Worm (Caenorhabditis elegans) whole organism, L1 larva: ENCODE data around the gene zip-8.

Source experiments
- C04F5.9 ChIP-seq: sonication (generic microtip); optimal IDR thresholded peaks from 2 replicates; lab custom pipeline; 2016; ENCODE audit warnings: missing genetic modification characterization, missing compliant biosample characterization
- F16B12.6 ChIP-seq: fragments of 150-350 bp; optimal IDR thresholded peaks from 2 replicates; lab custom pipeline; 2014; ENCODE audit warnings: missing biosample characterization, missing genetic modification characterization
- aha-1 ChIP-seq: fragments of 150-350 bp; optimal IDR thresholded peaks from 2 replicates; lab custom pipeline; 2014; ENCODE audit warnings: missing biosample characterization, missing genetic modification characterization
- ceh-8 ChIP-seq: fragments of 200-800 bp; sonication (Bioruptor generic); optimal IDR thresholded peaks from 2 replicates; lab custom pipeline; 2018; ENCODE audit warnings: mild to moderate bottlenecking, missing genetic modification characterization, moderate library complexity, missing compliant biosample characterization
- ceh-82 ChIP-seq, 3 experiments: fragments of 150-350 bp in 1 of 3; sonication (generic microtip) in 2 of 3; optimal IDR thresholded peaks; 2 replicates each; lab custom pipeline; 2014 to 2017; ENCODE audit warnings: missing biosample characterization in 3 of 3, missing genetic modification characterization in 3 of 3
- ces-1 ChIP-seq: fragments of 150-350 bp; optimal IDR thresholded peaks from 2 replicates; lab custom pipeline; 2014; ENCODE audit warnings: missing biosample characterization, missing genetic modification reagents, missing genetic modification characterization
- dsc-1 ChIP-seq: sonication (generic microtip); optimal IDR thresholded peaks from 2 replicates; lab custom pipeline; 2016; ENCODE audit warnings: mild to moderate bottlenecking, missing genetic modification characterization, missing compliant biosample characterization
- efl-1 ChIP-seq, 4 experiments: fragments of 150-350 bp; optimal IDR thresholded peaks in 3 of 4; peaks in 1 of 4; 1 replicate in 1 of 4; 2 replicates in 3 of 4; lab custom pipeline; 2014; ENCODE audit warnings: missing biosample characterization in 2 of 4, missing genetic modification characterization in 2 of 4, missing genetic modification reagents in 2 of 4
- egl-13 ChIP-seq: sonication (generic microtip); optimal IDR thresholded peaks from 2 replicates; lab custom pipeline; 2016; ENCODE audit warnings: missing genotype, missing genetic modification reagents, missing genetic modification characterization, missing compliant biosample characterization
- egl-27 ChIP-seq, 2 experiments: fragments of 150-350 bp in 1 of 2; sonication (generic microtip); optimal IDR thresholded peaks; 3 replicates each; lab custom pipeline; 2017 to 2018; ENCODE audit warnings: missing biosample characterization in 2 of 2, missing genetic modification characterization in 2 of 2, missing genetic modification reagents in 2 of 2
- elt-3 ChIP-seq, 6 experiments: fragments of 150-350 bp in 1 of 6; sonication (generic microtip); optimal IDR thresholded peaks; 2 replicates each; lab custom pipeline; 2017 to 2018; ENCODE audit warnings: missing biosample characterization in 6 of 6, missing genetic modification characterization in 6 of 6, inconsistent platforms in 1 of 6
- fkh-8 ChIP-seq: sonication (generic microtip); optimal IDR thresholded peaks from 2 replicates; lab custom pipeline; 2016; ENCODE audit warnings: mild to moderate bottlenecking, missing genetic modification characterization, missing compliant biosample characterization
- fos-1 ChIP-seq: fragments of 150-350 bp; optimal IDR thresholded peaks from 2 replicates; lab custom pipeline; 2014; ENCODE audit warnings: missing biosample characterization, missing genetic modification characterization
- isw-1 ChIP-seq: fragments of 200-800 bp; sonication (Bioruptor generic); IDR thresholded peaks from 2 replicates; pipeline ENCODE4 v1.3.6; 2022; ENCODE audit warnings: missing genetic modification characterization, missing compliant biosample characterization
- lin-13 ChIP-seq: fragments of 150-350 bp; optimal IDR thresholded peaks from 2 replicates; lab custom pipeline; 2014; ENCODE audit warnings: missing biosample characterization, missing genetic modification reagents, missing genetic modification characterization
- lin-14 ChIP-seq: fragments of 200-800 bp; sonication (Bioruptor generic); optimal IDR thresholded peaks from 2 replicates; lab custom pipeline; 2018; ENCODE audit warnings: mild to moderate bottlenecking, missing genetic modification characterization, moderate library complexity, missing compliant biosample characterization
- mab-9 ChIP-seq: fragments of 200-800 bp; sonication (Bioruptor generic); IDR thresholded peaks from 2 replicates; pipeline ENCODE4 v1.3.6; 2022; ENCODE audit warnings: missing genetic modification reagents, missing genetic modification characterization, missing compliant biosample characterization
- mdl-1 ChIP-seq, 2 experiments: fragments of 150-350 bp; optimal IDR thresholded peaks; 2 replicates each; lab custom pipeline; 2014 to 2017; ENCODE audit warnings: missing biosample characterization in 2 of 2, missing genetic modification characterization in 2 of 2, inconsistent platforms in 1 of 2
- mef-2 ChIP-seq: fragments of 150-350 bp; optimal IDR thresholded peaks from 2 replicates; lab custom pipeline; 2014; ENCODE audit warnings: missing biosample characterization, missing genetic modification characterization
- nhr-19 ChIP-seq: fragments of 200-800 bp; sonication (Bioruptor generic); conservative IDR thresholded peaks from 2 replicates; pipeline ENCODE4 v1.3.6; 2022; ENCODE audit warnings: missing genetic modification characterization, missing compliant biosample characterization
- nhr-20 ChIP-seq: sonication (generic microtip); optimal IDR thresholded peaks from 2 replicates; lab custom pipeline; 2016; ENCODE audit warnings: mild to moderate bottlenecking, missing genetic modification characterization, missing compliant biosample characterization
- nhr-237 ChIP-seq: fragments of 150-350 bp; optimal IDR thresholded peaks from 2 replicates; lab custom pipeline; 2014; ENCODE audit warnings: missing biosample characterization, missing genetic modification characterization
- nhr-77 ChIP-seq: fragments of 150-350 bp; optimal IDR thresholded peaks from 2 replicates; lab custom pipeline; 2014; ENCODE audit warnings: missing biosample characterization, missing genetic modification characterization
- nhr-90 ChIP-seq: sonication (generic microtip); optimal IDR thresholded peaks from 2 replicates; lab custom pipeline; 2016; ENCODE audit warnings: mild to moderate bottlenecking, missing genetic modification characterization, missing compliant biosample characterization; ENCODE audit not compliant: poor library complexity
- pax-3 ChIP-seq: fragments of 200-800 bp; sonication (Bioruptor generic); optimal IDR thresholded peaks from 2 replicates; lab custom pipeline; 2018; ENCODE audit warnings: mild to moderate bottlenecking, missing genetic modification characterization, moderate library complexity, missing compliant biosample characterization
- pqm-1 ChIP-seq: sonication (generic microtip); optimal IDR thresholded peaks from 3 replicates; lab custom pipeline; 2017; ENCODE audit warnings: missing biosample characterization, missing genetic modification characterization
- skn-1 ChIP-seq: fragments of 150-350 bp; optimal IDR thresholded peaks from 2 replicates; lab custom pipeline; 2014; ENCODE audit warnings: missing biosample characterization, missing genetic modification characterization
- snpc-4 ChIP-seq: fragments of 150-350 bp; optimal IDR thresholded peaks from 2 replicates; lab custom pipeline; 2014; ENCODE audit warnings: missing biosample characterization, missing genetic modification characterization
- snu-23 ChIP-seq: sonication (generic microtip); optimal IDR thresholded peaks from 2 replicates; lab custom pipeline; 2016; ENCODE audit warnings: missing genetic modification characterization, missing compliant biosample characterization
- sptf-1 ChIP-seq: fragments of 150-350 bp; optimal IDR thresholded peaks from 2 replicates; lab custom pipeline; 2014; ENCODE audit warnings: missing biosample characterization, missing genetic modification characterization
- swsn-7 ChIP-seq: sonication (generic microtip); optimal IDR thresholded peaks from 2 replicates; lab custom pipeline; 2016; ENCODE audit warnings: missing genetic modification characterization, missing compliant biosample characterization
- tbx-2 ChIP-seq: sonication (generic microtip); optimal IDR thresholded peaks from 2 replicates; lab custom pipeline; 2016; ENCODE audit warnings: missing genetic modification characterization, missing compliant biosample characterization
- tlp-1 ChIP-seq: fragments of 150-350 bp; optimal IDR thresholded peaks from 2 replicates; lab custom pipeline; 2014; ENCODE audit warnings: missing biosample characterization, missing genetic modification characterization
- unc-130 ChIP-seq: fragments of 150-350 bp; optimal IDR thresholded peaks from 2 replicates; lab custom pipeline; 2017; ENCODE audit warnings: missing biosample characterization, missing genetic modification characterization, inconsistent platforms
- unc-30 ChIP-seq: sonication (generic microtip); optimal IDR thresholded peaks from 2 replicates; lab custom pipeline; 2017; ENCODE audit warnings: missing biosample characterization, missing genetic modification characterization
- unc-62 ChIP-seq: fragments of 150-350 bp; optimal IDR thresholded peaks from 2 replicates; lab custom pipeline; 2014; ENCODE audit warnings: missing biosample characterization, missing genetic modification reagents, missing genetic modification characterization
- unc-98 ChIP-seq: fragments of 200-800 bp; sonication (Bioruptor generic); IDR thresholded peaks from 2 replicates; pipeline ENCODE4 v1.3.6; 2022; ENCODE audit warnings: missing genetic modification characterization, missing compliant biosample characterization
- ztf-11 ChIP-seq, 2 experiments: sonication (generic microtip); optimal IDR thresholded peaks; 2 replicates each; lab custom pipeline; 2016 to 2017; ENCODE audit warnings: missing genetic modification characterization in 2 of 2, missing biosample characterization in 1 of 2, missing compliant biosample characterization in 1 of 2

Gene zip-8

ce11 chrIII:6464913-6465312 lies 13.8 kb upstream of the zip-8 start, which contains the start of gene nduf-2.2:
TSS of gene nduf-2.2 (plus strand) at chrIII:6465222.
- TF ChIP-seq fos-1, result no peak
- TF ChIP-seq efl-1 (optimal IDR thresholded peaks at IDR 0.05; lab: Kevin White, UChicago), result no peak
- no peak for TF ChIP-seq efl-1 (GFP tag; optimal IDR thresholded peaks at IDR 0.05 in 1 of 2; lab: Kevin White, UChicago)
- TF ChIP-seq elt-3 (tag; optimal IDR thresholded peaks at IDR 0.05; lab: Kevin White, UChicago), result no peak
- TF ChIP-seq swsn-7, result no peak
- TF ChIP-seq pax-3 (tag; lab: Kevin White, UChicago), result no peak
- no peak for TF ChIP-seq tbx-2 (tag; lab: Kevin White, UChicago)
- no peak for TF ChIP-seq fkh-8 (tag; lab: Kevin White, UChicago)
- TF ChIP-seq aha-1, result no peak
- TF ChIP-seq lin-14 (GFP tag; lab: Kevin White, UChicago), result no peak
- TF ChIP-seq lin-13 (GFP tag; lab: Kevin White, UChicago), result no peak
- no peak for TF ChIP-seq mef-2 (tag; lab: Kevin White, UChicago)

- no peak for TF ChIP-seq unc-30 (tag; lab: Kevin White, UChicago)
- no peak for TF ChIP-seq unc-130
- no peak for TF ChIP-seq ztf-11 (tag; optimal IDR thresholded peaks at IDR 0.05; lab: Kevin White, UChicago)
- no peak for TF ChIP-seq egl-13 (tag; lab: Kevin White, UChicago)
- TF ChIP-seq unc-62, result no peak
- TF ChIP-seq elt-3 (tag; optimal IDR thresholded peaks at IDR 0.05; lab: Kevin White, UChicago), result no peak
- no peak for TF ChIP-seq mdl-1 (tag; optimal IDR thresholded peaks at IDR 0.05; lab: Kevin White, UChicago)
- no peak for TF ChIP-seq dsc-1 (tag; lab: Kevin White, UChicago)
- TF ChIP-seq ces-1 (GFP tag; lab: Kevin White, UChicago), result no peak
- TF ChIP-seq unc-98, result no peak
Measured at ce11 chrIII:6467005-6467404, 11.8 kb upstream of the zip-8 start, which contains the start of gene T26A5.2. TSS of gene T26A5.2 (plus strand) at chrIII:6467305.

- TF ChIP-seq egl-27 (tag; optimal IDR thresholded peaks at IDR 0.05; lab: Kevin White, UChicago), result no peak
- no peak for TF ChIP-seq nhr-77 (tag; lab: Kevin White, UChicago)
- TF ChIP-seq fos-1, result no peak
- TF ChIP-seq F16B12.6 (tag; lab: Kevin White, UChicago), result no peak
- TF ChIP-seq snu-23, result no peak
- TF ChIP-seq C04F5.9 (tag; lab: Kevin White, UChicago), result no peak
- TF ChIP-seq nhr-90, result no peak
- no peak for TF ChIP-seq mab-9 (GFP tag; lab: Robert Waterston, UW)
- TF ChIP-seq isw-1, result no peak
- TF ChIP-seq nhr-19, result no peak
- no peak for TF ChIP-seq fkh-8 (tag; lab: Kevin White, UChicago)
- no peak for TF ChIP-seq dsc-1 (tag; lab: Kevin White, UChicago)
- no peak for TF ChIP-seq pqm-1 (tag; lab: Kevin White, UChicago)
- TF ChIP-seq skn-1 (tag; lab: Kevin White, UChicago), result no peak
- no peak for TF ChIP-seq mef-2 (tag; lab: Kevin White, UChicago)
- TF ChIP-seq, all 84 proteins: peak for 0
Measured at ce11 chrIII:6471451-6471850, 7.3 kb upstream of the zip-8 start, which contains the start of gene wht-6. TSS of gene wht-6 (plus strand) at chrIII:6471751.

- TF ChIP-seq tlp-1 (tag; lab: Kevin White, UChicago) (no peak), nhr-20 (tag; lab: Kevin White, UChicago) (no peak), swsn-7 (no peak), isw-1 (no peak), ceh-82 (tag; optimal IDR thresholded peaks at IDR 0.05; lab: Kevin White, UChicago) (no peak), nhr-237 (no peak), mdl-1 (tag; optimal IDR thresholded peaks at IDR 0.05; lab: Kevin White, UChicago) (no peak), nhr-77 (tag; lab: Kevin White, UChicago) (no peak), snpc-4 (tag; lab: Kevin White, UChicago) (no peak), sptf-1 (tag; lab: Kevin White, UChicago) (no peak), ceh-8 (GFP tag; lab: Kevin White, UChicago) (no peak), skn-1 (tag; lab: Kevin White, UChicago) (no peak), ztf-11 (tag; optimal IDR thresholded peaks at IDR 0.05; lab: Kevin White, UChicago) (no peak), unc-30 (tag; lab: Kevin White, UChicago) (no peak)
Measured at ce11 chrIII:6476380-6476779, 2.4 kb upstream of the zip-8 start.
